Worm (Caenorhabditis elegans) whole organism, mixed stage, embryonic: Measurements from ENCODE around the gene F46B6.9.

Experiments used
- bed-3 ChIP-seq: fragments of 200-800 bp; sonication (Bioruptor generic); optimal IDR thresholded peaks from 3 replicates; lab custom pipeline; 2018; ENCODE audit warnings: mild to moderate bottlenecking, missing genetic modification characterization, moderate library complexity, missing compliant biosample characterization
- ceh-43 ChIP-seq: fragments of 200-800 bp; sonication (Bioruptor generic); optimal IDR thresholded peaks from 2 replicates; lab custom pipeline; 2018; ENCODE audit warnings: mild to moderate bottlenecking, missing genetic modification characterization, moderate library complexity, missing compliant biosample characterization
- ceh-83 ChIP-seq: fragments of 200-800 bp; sonication (Bioruptor generic); optimal IDR thresholded peaks from 2 replicates; lab custom pipeline; 2018; ENCODE audit warnings: mild to moderate bottlenecking, missing genetic modification characterization, missing compliant biosample characterization
- ces-1 ChIP-seq: fragments of 150-350 bp; optimal IDR thresholded peaks from 2 replicates; lab custom pipeline; 2014; ENCODE audit warnings: missing biosample characterization, missing genetic modification reagents, missing genetic modification characterization
- cnd-1 ChIP-seq: fragments of 200-800 bp; sonication (Bioruptor generic); optimal IDR thresholded peaks from 2 replicates; lab custom pipeline; 2018; ENCODE audit warnings: mild to moderate bottlenecking, missing genetic modification characterization, missing compliant biosample characterization
- elt-1 ChIP-seq: sonication (generic microtip); optimal IDR thresholded peaks from 2 replicates; lab custom pipeline; 2017; ENCODE audit warnings: missing genetic modification characterization, mild to moderate bottlenecking, missing compliant biosample characterization, antibody characterized with exemption, moderate library complexity, borderline replicate concordance; ENCODE audit not compliant: insufficient read depth
- elt-3 ChIP-seq: fragments of 150-350 bp; optimal IDR thresholded peaks from 2 replicates; lab custom pipeline; 2014; ENCODE audit warnings: missing biosample characterization, missing genetic modification characterization
- flh-1 ChIP-seq: fragments of 200-800 bp; sonication (Bioruptor generic); optimal IDR thresholded peaks from 2 replicates; lab custom pipeline; 2018; ENCODE audit warnings: mild to moderate bottlenecking, missing genetic modification characterization, moderate library complexity, missing compliant biosample characterization
- ham-2 ChIP-seq: fragments of 200-800 bp; sonication (Bioruptor generic); optimal IDR thresholded peaks from 2 replicates; lab custom pipeline; 2018; ENCODE audit warnings: mild to moderate bottlenecking, missing genetic modification characterization, missing compliant biosample characterization
- lin-13 ChIP-seq: fragments of 150-350 bp; optimal IDR thresholded peaks from 2 replicates; lab custom pipeline; 2014; ENCODE audit warnings: missing biosample characterization, missing genetic modification characterization
- lin-32 ChIP-seq: fragments of 200-800 bp; sonication (Bioruptor generic); optimal IDR thresholded peaks from 2 replicates; lab custom pipeline; 2018; ENCODE audit warnings: mild to moderate bottlenecking, missing genetic modification characterization, missing compliant biosample characterization
- lsy-2 ChIP-seq: fragments of 150-350 bp; optimal IDR thresholded peaks from 2 replicates; lab custom pipeline; 2014; ENCODE audit warnings: missing biosample characterization, missing genetic modification characterization
- mep-1 ChIP-seq: fragments of 150-350 bp; optimal IDR thresholded peaks from 2 replicates; lab custom pipeline; 2017; ENCODE audit warnings: missing biosample characterization, missing genetic modification reagents, missing genetic modification characterization, inconsistent platforms
- mls-2 ChIP-seq: sonication (generic microtip); optimal IDR thresholded peaks from 2 replicates; lab custom pipeline; 2016; ENCODE audit warnings: mild to moderate bottlenecking, missing genetic modification characterization, moderate library complexity, missing compliant biosample characterization
- nhr-2 ChIP-seq: fragments of 150-350 bp; optimal IDR thresholded peaks from 2 replicates; lab custom pipeline; 2014; ENCODE audit warnings: missing biosample characterization, missing genetic modification characterization
- nhr-237 ChIP-seq: fragments of 150-350 bp; optimal IDR thresholded peaks from 2 replicates; lab custom pipeline; 2014; ENCODE audit warnings: missing biosample characterization, missing genetic modification characterization
- nhr-28 ChIP-seq: fragments of 150-350 bp; optimal IDR thresholded peaks from 2 replicates; lab custom pipeline; 2014; ENCODE audit warnings: missing biosample characterization, missing genetic modification characterization
- pha-4 ChIP-seq: fragments of 150-350 bp; optimal IDR thresholded peaks from 2 replicates; lab custom pipeline; 2018; ENCODE audit warnings: missing biosample characterization, missing genetic modification reagents, missing genetic modification characterization
- sem-2 ChIP-seq: fragments of 200-800 bp; sonication (Bioruptor generic); optimal IDR thresholded peaks from 2 replicates; lab custom pipeline; 2018; ENCODE audit warnings: mild to moderate bottlenecking, missing genetic modification characterization, missing compliant biosample characterization
- snpc-4 ChIP-seq: fragments of 150-350 bp; optimal IDR thresholded peaks from 2 replicates; lab custom pipeline; 2014; ENCODE audit warnings: missing biosample characterization, missing genetic modification characterization
- sptf-1 ChIP-seq: sonication (generic microtip); optimal IDR thresholded peaks from 2 replicates; lab custom pipeline; 2017; ENCODE audit warnings: mild to moderate bottlenecking, missing genetic modification characterization, moderate library complexity, missing compliant biosample characterization
- tbx-8 ChIP-seq: fragments of 200-800 bp; sonication (Bioruptor generic); optimal IDR thresholded peaks from 2 replicates; lab custom pipeline; 2018; ENCODE audit warnings: mild to moderate bottlenecking, missing genetic modification characterization, moderate library complexity, missing compliant biosample characterization
- unc-120 ChIP-seq: sonication (generic microtip); optimal IDR thresholded peaks from 2 replicates; lab custom pipeline; 2017; ENCODE audit warnings: missing genetic modification characterization, missing compliant biosample characterization; ENCODE audit not compliant: poor library complexity, severe bottlenecking
- unc-39 ChIP-seq: fragments of 150-350 bp; optimal IDR thresholded peaks from 2 replicates; lab custom pipeline; 2014; ENCODE audit warnings: missing biosample characterization, missing genetic modification characterization
- unc-62 ChIP-seq: fragments of 150-350 bp; optimal IDR thresholded peaks from 2 replicates; lab custom pipeline; 2014; ENCODE audit warnings: missing biosample characterization, missing genetic modification reagents, missing genetic modification characterization
- zip-8 ChIP-seq: fragments of 150-350 bp; optimal IDR thresholded peaks from 2 replicates; lab custom pipeline; 2014; ENCODE audit warnings: missing biosample characterization, missing genetic modification characterization
- ztf-11 ChIP-seq: fragments of 150-350 bp; optimal IDR thresholded peaks from 2 replicates; lab custom pipeline; 2014; ENCODE audit warnings: missing biosample characterization, missing genetic modification characterization

Gene F46B6.9

ce11 chrV:9765622-9766021, 31.0 kb upstream of the F46B6.9 start:
- TF ChIP-seq lsy-2 (tag; lab: Kevin White, UChicago) = peak; percentile 46
- TF ChIP-seq sem-2 = no peak
- TF ChIP-seq mep-1 (tag; lab: Kevin White, UChicago) = no peak
- TF ChIP-seq ces-1 (GFP tag; lab: Kevin White, UChicago) = peak; percentile 100
- no peak for TF ChIP-seq ceh-83 (GFP tag; lab: Kevin White, UChicago)

DNA sequence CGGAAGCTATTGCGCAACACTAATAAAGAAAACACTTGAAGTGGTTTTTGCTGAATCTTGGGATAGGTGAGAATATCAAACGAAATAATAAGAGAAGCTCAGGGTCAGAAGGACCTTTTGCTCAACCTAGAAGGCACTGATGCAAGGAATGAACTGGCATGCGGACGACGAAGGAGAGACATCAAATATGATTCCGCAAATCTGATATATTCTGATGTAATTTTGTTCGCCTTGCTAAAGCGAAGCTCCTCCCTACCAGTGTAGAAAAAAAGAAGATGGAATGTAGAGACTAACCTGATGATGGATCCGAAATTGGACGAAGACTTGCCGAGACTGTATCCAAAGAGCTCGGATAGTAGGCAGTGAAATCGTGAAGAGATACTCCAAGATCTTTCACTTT, 28.7 kb upstream of the F46B6.9 start:
- TF ChIP-seq unc-120 (tag; lab: Kevin White, UChicago) = no peak
- no peak for TF ChIP-seq ceh-83 (GFP tag; lab: Kevin White, UChicago)
- peak; percentile 50 for TF ChIP-seq zip-8 (tag; lab: Kevin White, UChicago)
- no peak for TF ChIP-seq flh-1 (GFP tag; lab: Kevin White, UChicago)
- no peak for TF ChIP-seq lin-32
- TF ChIP-seq ces-1 (GFP tag; lab: Kevin White, UChicago) = peak; percentile 100

ce11 chrV:9768828-9769778, 27.6 kb upstream of the F46B6.9 start, which contains the start of gene unc-42:
unc-42 (minus strand) TSS chrV:9769391.
- TF ChIP-seq ces-1 (GFP tag; lab: Kevin White, UChicago) = peak; percentile 100
- no peak for TF ChIP-seq unc-62 (GFP tag; lab: Kevin White, UChicago)
- TF ChIP-seq nhr-2 = no peak

DNA sequence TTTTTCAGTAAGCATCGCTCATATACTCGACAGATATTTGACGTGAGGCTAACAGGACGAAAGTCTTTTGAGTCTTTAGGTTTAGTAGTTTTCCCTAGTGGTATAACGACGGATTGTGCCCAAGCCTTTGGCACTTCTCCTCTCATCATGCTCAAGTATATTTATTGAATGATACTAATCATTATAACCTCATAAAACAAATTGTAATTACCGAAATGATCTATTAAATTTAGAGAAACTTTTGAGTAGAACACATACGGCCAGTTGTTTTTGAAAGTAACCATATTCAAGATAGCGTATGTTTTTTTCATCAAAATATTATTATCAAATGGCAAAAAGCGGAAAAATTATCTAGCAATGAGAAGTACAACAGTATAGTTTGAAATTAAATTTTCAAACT, 25.4 kb upstream of the F46B6.9 start:
- TF ChIP-seq pha-4 (tag; lab: Kevin White, UChicago) (no peak), ces-1 (GFP tag; lab: Kevin White, UChicago) (peak; percentile 90)

- TF ChIP-seq lin-13 (tag; lab: Kevin White, UChicago) (no peak), ces-1 (GFP tag; lab: Kevin White, UChicago) (peak; percentile 99)
- TF ChIP-seq, all 35 proteins: peak for 1
These were observed 24.7 kb upstream of the F46B6.9 start, which contains the start of gene F46B6.2 for ce11 chrV:9771970-9772369. F46B6.2 (plus strand) TSS chrV:9772285.

ce11 chrV:9775734-9776133, 20.9 kb upstream of the F46B6.9 start, which contains the start of gene F46B6.12:
F46B6.12 (minus strand) TSS chrV:9775834.
- TF ChIP-seq ham-2 = no peak
- no peak for TF ChIP-seq elt-3
- TF ChIP-seq lin-32 = no peak
- no peak for TF ChIP-seq sem-2
- no peak for TF ChIP-seq ceh-43 (GFP tag; lab: Kevin White, UChicago)
- no peak for TF ChIP-seq tbx-8 (GFP tag; lab: Kevin White, UChicago)
- TF ChIP-seq nhr-237 = no peak
- TF ChIP-seq snpc-4 (tag; lab: Kevin White, UChicago) = no peak
- no peak for TF ChIP-seq flh-1 (GFP tag; lab: Kevin White, UChicago)
- no peak for TF ChIP-seq ztf-11
- no peak for TF ChIP-seq unc-39
- TF ChIP-seq mls-2 = no peak
- TF ChIP-seq nhr-28 (tag; lab: Kevin White, UChicago) = no peak
- TF ChIP-seq cnd-1 (tag; lab: Kevin White, UChicago) = no peak
- no peak for TF ChIP-seq elt-1 (tag; lab: Kevin White, UChicago)
- no peak for TF ChIP-seq unc-120 (tag; lab: Kevin White, UChicago)
- TF ChIP-seq bed-3 (GFP tag; lab: Kevin White, UChicago) = no peak

ce11 chrV:9777645-9778044, 19.0 kb upstream of the F46B6.9 start, which contains the start of gene smg-4:
smg-4 (minus strand) TSS chrV:9777745.
- TF ChIP-seq sptf-1 (tag; lab: Kevin White, UChicago) (no peak), cnd-1 (tag; lab: Kevin White, UChicago) (no peak), ztf-11 (no peak), ham-2 (no peak), lsy-2 (tag; lab: Kevin White, UChicago) (no peak), flh-1 (GFP tag; lab: Kevin White, UChicago) (no peak)
